Worm (Caenorhabditis elegans) whole organism, L1 larva: ENCODE results near the gene C12D12.3.

ENCODE experiments used
- C16A3.4 ChIP-seq: fragments of 150-350 bp; optimal IDR thresholded peaks from 2 replicates; lab custom pipeline; 2014; ENCODE audit warnings: missing biosample characterization, missing genetic modification characterization
- C34B4.2 ChIP-seq: sonication (generic microtip); optimal IDR thresholded peaks from 2 replicates; lab custom pipeline; 2017; ENCODE audit warnings: mild to moderate bottlenecking, missing genetic modification characterization, missing compliant biosample characterization
- aha-1 ChIP-seq: fragments of 150-350 bp; optimal IDR thresholded peaks from 2 replicates; lab custom pipeline; 2014; ENCODE audit warnings: missing biosample characterization, missing genetic modification characterization
- aly-2 ChIP-seq: fragments of 150-350 bp; optimal IDR thresholded peaks from 2 replicates; lab custom pipeline; 2014; ENCODE audit warnings: missing biosample characterization, missing genetic modification characterization
- ceh-63 ChIP-seq: fragments of 200-800 bp; sonication (Bioruptor generic); optimal IDR thresholded peaks from 2 replicates; lab custom pipeline; 2018; ENCODE audit warnings: mild to moderate bottlenecking, missing genetic modification characterization, missing compliant biosample characterization
- ceh-8 ChIP-seq: fragments of 200-800 bp; sonication (Bioruptor generic); optimal IDR thresholded peaks from 2 replicates; lab custom pipeline; 2018; ENCODE audit warnings: mild to moderate bottlenecking, missing genetic modification characterization, moderate library complexity, missing compliant biosample characterization
- ceh-88 ChIP-seq: fragments of 200-800 bp; sonication (Bioruptor generic); IDR thresholded peaks from 2 replicates; pipeline ENCODE4 v1.3.6; 2022; ENCODE audit warnings: missing genetic modification characterization, missing compliant biosample characterization
- ces-1 ChIP-seq: fragments of 150-350 bp; optimal IDR thresholded peaks from 2 replicates; lab custom pipeline; 2014; ENCODE audit warnings: missing biosample characterization, missing genetic modification reagents, missing genetic modification characterization
- dpl-1 ChIP-seq, 3 experiments: fragments of 150-350 bp in 2 of 3; sonication (generic microtip) in 1 of 3; optimal IDR thresholded peaks; 2 replicates each; lab custom pipeline; 2014 to 2017; ENCODE audit warnings: missing biosample characterization in 3 of 3, missing genetic modification characterization in 3 of 3, missing genetic modification reagents in 3 of 3
- efl-1 ChIP-seq, 4 experiments: fragments of 150-350 bp; optimal IDR thresholded peaks in 3 of 4; peaks in 1 of 4; 1 replicate in 1 of 4; 2 replicates in 3 of 4; lab custom pipeline; 2014; ENCODE audit warnings: missing biosample characterization in 2 of 4, missing genetic modification characterization in 2 of 4, missing genetic modification reagents in 2 of 4
- egl-13 ChIP-seq: sonication (generic microtip); optimal IDR thresholded peaks from 2 replicates; lab custom pipeline; 2016; ENCODE audit warnings: missing genotype, missing genetic modification reagents, missing genetic modification characterization, missing compliant biosample characterization
- egl-27 ChIP-seq, 2 experiments: fragments of 150-350 bp in 1 of 2; sonication (generic microtip); optimal IDR thresholded peaks; 3 replicates each; lab custom pipeline; 2017 to 2018; ENCODE audit warnings: missing biosample characterization in 2 of 2, missing genetic modification characterization in 2 of 2, missing genetic modification reagents in 2 of 2
- elt-3 ChIP-seq, 6 experiments: fragments of 150-350 bp in 1 of 6; sonication (generic microtip); optimal IDR thresholded peaks; 2 replicates each; lab custom pipeline; 2017 to 2018; ENCODE audit warnings: missing biosample characterization in 6 of 6, missing genetic modification characterization in 6 of 6, inconsistent platforms in 1 of 6
- fkh-10 ChIP-seq: sonication (generic microtip); optimal IDR thresholded peaks from 2 replicates; lab custom pipeline; 2017; ENCODE audit warnings: missing biosample characterization, missing genetic modification reagents, missing genetic modification characterization
- fkh-4 ChIP-seq: sonication (generic microtip); optimal IDR thresholded peaks from 2 replicates; lab custom pipeline; 2016; ENCODE audit warnings: missing compliant biosample characterization, missing genetic modification characterization, borderline replicate concordance
- fkh-8 ChIP-seq: sonication (generic microtip); optimal IDR thresholded peaks from 2 replicates; lab custom pipeline; 2016; ENCODE audit warnings: mild to moderate bottlenecking, missing genetic modification characterization, missing compliant biosample characterization
- fos-1 ChIP-seq: fragments of 150-350 bp; optimal IDR thresholded peaks from 2 replicates; lab custom pipeline; 2014; ENCODE audit warnings: missing biosample characterization, missing genetic modification characterization
- hpl-2 ChIP-seq: fragments of 150-350 bp; optimal IDR thresholded peaks from 2 replicates; lab custom pipeline; 2014; ENCODE audit warnings: missing biosample characterization, missing genetic modification reagents, missing genetic modification characterization
- isw-1 ChIP-seq: fragments of 200-800 bp; sonication (Bioruptor generic); IDR thresholded peaks from 2 replicates; pipeline ENCODE4 v1.3.6; 2022; ENCODE audit warnings: missing genetic modification characterization, missing compliant biosample characterization
- jun-1 ChIP-seq: fragments of 150-350 bp; optimal IDR thresholded peaks from 2 replicates; lab custom pipeline; 2014; ENCODE audit warnings: missing biosample characterization, missing genetic modification reagents, missing genetic modification characterization
- lin-14 ChIP-seq: fragments of 200-800 bp; sonication (Bioruptor generic); optimal IDR thresholded peaks from 2 replicates; lab custom pipeline; 2018; ENCODE audit warnings: mild to moderate bottlenecking, missing genetic modification characterization, moderate library complexity, missing compliant biosample characterization
- lin-15B ChIP-seq: fragments of 150-350 bp; sonication (generic microtip); optimal IDR thresholded peaks from 3 replicates; lab custom pipeline; 2014; ENCODE audit warnings: missing biosample characterization, missing genetic modification characterization
- lin-35 ChIP-seq, 2 experiments: fragments of 150-350 bp; optimal IDR thresholded peaks; 2 replicates each; lab custom pipeline; 2014; ENCODE audit warnings: missing biosample characterization in 2 of 2, missing genetic modification characterization in 2 of 2, missing genetic modification reagents in 2 of 2
- lir-3 ChIP-seq: sonication (generic microtip); optimal IDR thresholded peaks from 2 replicates; lab custom pipeline; 2016; ENCODE audit warnings: mild to moderate bottlenecking, missing genetic modification characterization, moderate library complexity, missing compliant biosample characterization; ENCODE audit not compliant: poor library complexity
- lsy-2 ChIP-seq, 2 experiments: fragments of 150-350 bp; optimal IDR thresholded peaks; 2 replicates each; lab custom pipeline; 2014; ENCODE audit warnings: missing biosample characterization in 2 of 2, missing genetic modification characterization in 2 of 2
- mef-2 ChIP-seq: fragments of 150-350 bp; optimal IDR thresholded peaks from 2 replicates; lab custom pipeline; 2014; ENCODE audit warnings: missing biosample characterization, missing genetic modification characterization
- nhr-11 ChIP-seq: fragments of 150-350 bp; optimal IDR thresholded peaks from 2 replicates; lab custom pipeline; 2014; ENCODE audit warnings: missing biosample characterization, missing genetic modification characterization
- nhr-19 ChIP-seq: fragments of 200-800 bp; sonication (Bioruptor generic); conservative IDR thresholded peaks from 2 replicates; pipeline ENCODE4 v1.3.6; 2022; ENCODE audit warnings: missing genetic modification characterization, missing compliant biosample characterization
- nhr-47 ChIP-seq: sonication (generic microtip); optimal IDR thresholded peaks from 2 replicates; lab custom pipeline; 2016; ENCODE audit warnings: mild to moderate bottlenecking, missing genetic modification characterization, moderate library complexity, missing compliant biosample characterization
- pag-3 ChIP-seq: sonication (generic microtip); optimal IDR thresholded peaks from 2 replicates; lab custom pipeline; 2017; ENCODE audit warnings: missing genetic modification characterization, mild to moderate bottlenecking, missing compliant biosample characterization, antibody characterized with exemption, borderline replicate concordance; ENCODE audit not compliant: insufficient read depth
- pax-3 ChIP-seq: fragments of 200-800 bp; sonication (Bioruptor generic); optimal IDR thresholded peaks from 2 replicates; lab custom pipeline; 2018; ENCODE audit warnings: mild to moderate bottlenecking, missing genetic modification characterization, moderate library complexity, missing compliant biosample characterization
- pqm-1 ChIP-seq: sonication (generic microtip); optimal IDR thresholded peaks from 3 replicates; lab custom pipeline; 2017; ENCODE audit warnings: missing biosample characterization, missing genetic modification characterization
- skn-1 ChIP-seq: fragments of 150-350 bp; optimal IDR thresholded peaks from 2 replicates; lab custom pipeline; 2014; ENCODE audit warnings: missing biosample characterization, missing genetic modification characterization
- sup-37 ChIP-seq: fragments of 200-800 bp; sonication (Bioruptor generic); optimal IDR thresholded peaks from 2 replicates; lab custom pipeline; 2018; ENCODE audit warnings: mild to moderate bottlenecking, missing genetic modification characterization, missing compliant biosample characterization
- vab-15 ChIP-seq: sonication (generic microtip); optimal IDR thresholded peaks from 2 replicates; lab custom pipeline; 2017; ENCODE audit warnings: missing genotype, mild to moderate bottlenecking, missing genetic modification characterization, missing compliant biosample characterization
- zip-4 ChIP-seq: fragments of 200-800 bp; sonication (Bioruptor generic); optimal IDR thresholded peaks from 2 replicates; lab custom pipeline; 2018; ENCODE audit warnings: mild to moderate bottlenecking, missing genetic modification characterization, moderate library complexity, missing compliant biosample characterization

The C12D12.3 gene

ce11 chrX:3444514-3444913 lies 44.6 kb upstream of the C12D12.3 start, which contains the start of gene ZK813.7:
Gene ZK813.7 (plus strand): TSS chrX:3444814.
- TF ChIP-seq isw-1 (GFP tag; lab: Robert Waterston, UW) (no peak), skn-1 (no peak), nhr-19 (GFP tag; lab: Robert Waterston, UW) (no peak), hpl-2 (GFP tag; lab: Kevin White, UChicago) (no peak), lin-15B (tag; lab: Kevin White, UChicago) (no peak), zip-4 (GFP tag; lab: Kevin White, UChicago) (no peak), aly-2 (tag; lab: Kevin White, UChicago) (no peak), fkh-10 (GFP tag; lab: Kevin White, UChicago) (no peak), fkh-4 (no peak), ceh-88 (GFP tag; lab: Robert Waterston, UW) (no peak), lin-35 (GFP tag; optimal IDR thresholded peaks at IDR 0.05; lab: Kevin White, UChicago) (no peak), lin-14 (GFP tag; lab: Kevin White, UChicago) (no peak), lsy-2 (tag; optimal IDR thresholded peaks at IDR 0.05; lab: Kevin White, UChicago) (no peak), C16A3.4 (tag; lab: Kevin White, UChicago) (no peak)

ce11 chrX:3446011-3446410 lies 43.1 kb upstream of the C12D12.3 start, which contains the start of gene ZK813.1:
Gene ZK813.1 (plus strand): TSS chrX:3446311.
- TF ChIP-seq mef-2 (tag; lab: Kevin White, UChicago): no peak
- no peak for TF ChIP-seq lin-35 (GFP tag; optimal IDR thresholded peaks at IDR 0.05; lab: Kevin White, UChicago)
- TF ChIP-seq fos-1 (tag; lab: Kevin White, UChicago): no peak
- no peak for TF ChIP-seq ceh-63 (GFP tag; lab: Kevin White, UChicago)
- no peak for TF ChIP-seq C34B4.2
- TF ChIP-seq pag-3 (tag; lab: Kevin White, UChicago): no peak
- no peak for TF ChIP-seq zip-4 (GFP tag; lab: Kevin White, UChicago)
- TF ChIP-seq hpl-2 (GFP tag; lab: Kevin White, UChicago): no peak
- no peak for TF ChIP-seq jun-1 (tag; lab: Kevin White, UChicago)
- TF ChIP-seq nhr-47 (tag; lab: Kevin White, UChicago): no peak
- no peak for TF ChIP-seq fkh-8 (tag; lab: Kevin White, UChicago)
- no peak for TF ChIP-seq isw-1 (GFP tag; lab: Robert Waterston, UW)
- TF ChIP-seq egl-27 (tag; optimal IDR thresholded peaks at IDR 0.05; lab: Kevin White, UChicago): no peak
- TF ChIP-seq ceh-8 (GFP tag; lab: Kevin White, UChicago): no peak
- TF ChIP-seq elt-3 (tag; optimal IDR thresholded peaks at IDR 0.05; lab: Kevin White, UChicago): no peak
- TF ChIP-seq, all 84 proteins: peak for 0

ce11 chrX:3451122-3451521 lies 38.0 kb upstream of the C12D12.3 start, which contains the start of gene ZK813.5:
Gene ZK813.5 (minus strand): TSS chrX:3451222.
- TF ChIP-seq pax-3 (tag; lab: Kevin White, UChicago) (no peak), ceh-63 (GFP tag; lab: Kevin White, UChicago) (no peak), aha-1 (tag; lab: Kevin White, UChicago) (no peak), pqm-1 (tag; lab: Kevin White, UChicago) (no peak), fkh-8 (tag; lab: Kevin White, UChicago) (no peak), dpl-1 (GFP tag; optimal IDR thresholded peaks at IDR 0.05; lab: Kevin White, UChicago) (no peak)
- TF ChIP-seq, all 84 proteins: peak for 0

- TF ChIP-seq fkh-4 (no peak), egl-13 (tag; lab: Kevin White, UChicago) (no peak), aly-2 (tag; lab: Kevin White, UChicago) (no peak), lir-3 (tag; lab: Kevin White, UChicago) (no peak), sup-37 (GFP tag; lab: Kevin White, UChicago) (no peak), nhr-19 (GFP tag; lab: Robert Waterston, UW) (no peak), efl-1 (optimal IDR thresholded peaks at IDR 0.05; lab: Kevin White, UChicago) (no peak), efl-1 (GFP tag; optimal IDR thresholded peaks at IDR 0.05 in 1 of 2; lab: Kevin White, UChicago) (no peak), elt-3 (tag; optimal IDR thresholded peaks at IDR 0.05; lab: Kevin White, UChicago) (no peak), nhr-11 (tag; lab: Kevin White, UChicago) (no peak), ces-1 (GFP tag; lab: Kevin White, UChicago) (no peak), egl-27 (tag; optimal IDR thresholded peaks at IDR 0.05; lab: Kevin White, UChicago) (no peak), vab-15 (tag; lab: Kevin White, UChicago) (no peak)
These were observed 35.2 kb upstream of the C12D12.3 start for ce11 chrX:3453870-3454269.
